Worm (Caenorhabditis elegans) whole organism, dauer: ENCODE results near the gene C29E4.13.

Experiments
- unc-62 ChIP-seq: sonication (generic microtip); optimal IDR thresholded peaks from 2 replicates; lab custom pipeline; 2017; ENCODE audit warnings: missing biosample characterization, missing genetic modification reagents, missing genetic modification characterization

The C29E4.13 gene

DNA sequence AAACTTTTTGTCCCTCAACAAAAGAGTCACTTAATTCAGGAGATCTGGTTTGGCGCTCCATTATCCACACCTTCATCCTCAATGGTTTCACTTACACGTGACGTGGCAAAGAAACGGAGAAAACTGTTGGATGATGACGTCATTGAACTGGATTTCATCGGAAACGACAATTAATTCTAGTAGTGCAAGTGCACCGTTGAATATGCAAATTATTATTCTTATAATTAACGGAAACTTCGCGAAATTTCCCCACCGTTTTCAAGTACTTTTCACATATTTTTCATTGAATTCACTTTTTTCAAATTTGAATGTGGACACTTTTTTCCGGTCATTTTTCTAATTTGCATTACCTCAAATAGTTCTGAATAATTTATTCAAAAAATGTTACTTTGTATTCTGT, 19.3 kb downstream of the C29E4.13 start, which contains the start of gene ZK688.1:
Gene ZK688.1 (plus strand): TSS at position 301 of the 400 bp plus-strand sequence.
- TF ChIP-seq unc-62 (GFP tag; lab: Kevin White, UChicago): no peak

DNA sequence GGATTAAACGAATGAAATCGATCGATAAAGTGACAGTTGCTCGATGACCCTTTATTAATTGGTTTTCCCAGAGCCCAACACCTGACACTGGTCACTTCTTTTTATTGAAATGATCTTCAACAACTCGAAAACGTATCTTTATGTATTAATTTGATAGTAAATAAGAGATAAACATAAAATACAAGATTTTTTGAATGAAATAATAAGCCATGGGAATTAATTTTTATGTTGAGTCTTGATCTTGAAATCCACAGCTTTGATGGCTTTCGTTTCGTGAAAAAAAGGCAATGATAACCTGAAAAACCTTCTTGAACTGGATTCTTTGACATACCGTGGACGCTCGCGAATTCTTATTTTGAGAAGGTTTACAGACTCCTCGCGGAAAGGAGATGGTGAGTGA, 21.0 kb downstream of the C29E4.13 start, which contains the start of gene pcp-5:
Gene pcp-5 (minus strand): TSS at position 101 of the 400 bp plus-strand sequence.
- TF ChIP-seq unc-62 (GFP tag; lab: Kevin White, UChicago): no peak

DNA sequence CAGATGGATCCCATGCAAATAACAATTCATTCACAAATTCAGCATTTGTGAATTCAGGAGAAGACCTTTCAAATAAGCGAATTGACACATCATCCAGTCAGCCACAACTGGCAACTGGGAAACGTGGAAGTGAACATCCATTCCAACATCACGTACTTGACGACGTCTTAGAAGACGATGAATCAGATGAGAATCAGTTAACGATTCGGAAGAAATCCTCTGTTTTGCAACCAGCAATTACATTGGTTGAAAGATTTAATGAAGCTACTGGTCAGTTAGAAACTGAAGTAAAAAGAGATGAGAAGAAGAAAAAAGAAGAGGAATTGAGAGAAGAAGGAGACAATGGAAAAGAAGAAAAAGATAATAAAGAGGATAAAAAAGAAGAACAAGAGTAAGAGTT, 25.1 kb downstream of the C29E4.13 start:
- TF ChIP-seq unc-62 (GFP tag; lab: Kevin White, UChicago): no peak

DNA sequence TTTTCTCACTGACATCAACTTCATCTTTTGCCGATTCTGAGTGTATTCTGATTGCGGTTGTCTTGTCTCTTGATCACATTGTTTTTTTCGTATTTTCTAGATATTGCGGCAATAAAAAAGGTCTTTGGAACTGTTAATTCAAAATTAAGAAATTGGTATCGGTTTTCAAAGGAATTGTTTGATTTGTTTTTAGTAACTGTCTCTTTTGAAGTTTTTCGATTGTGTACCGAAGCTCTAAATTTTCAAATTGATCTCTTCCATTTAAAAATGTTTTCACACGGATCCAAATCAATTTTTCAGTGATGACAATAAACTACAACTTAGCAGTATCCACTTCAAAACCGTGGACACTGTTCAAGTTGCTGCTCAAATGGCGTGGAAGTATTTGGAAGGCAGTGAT, 27.8 kb downstream of the C29E4.13 start, which contains the start of gene best-24:
Gene best-24 (plus strand): TSS at position 301 of the 400 bp plus-strand sequence.
- TF ChIP-seq unc-62 (GFP tag; lab: Kevin White, UChicago): no peak

DNA sequence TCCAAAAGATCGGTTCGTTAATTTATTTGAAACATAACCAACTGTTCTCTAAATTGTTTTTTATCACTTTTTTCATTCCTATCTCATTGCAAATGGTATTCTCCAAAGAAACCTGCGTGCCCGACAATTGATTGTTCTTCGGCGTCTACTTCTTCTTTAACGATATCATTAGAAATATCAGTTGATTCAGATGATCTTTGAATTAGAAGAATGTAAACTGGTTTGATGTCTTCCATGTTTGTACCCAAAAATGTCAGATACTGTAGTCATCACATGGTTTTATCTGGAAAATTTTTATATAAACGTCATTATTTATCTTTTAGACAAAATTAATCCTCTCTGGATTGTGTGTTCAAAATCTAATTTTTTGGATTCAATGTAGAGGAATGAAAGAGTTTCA, 30.8 kb downstream of the C29E4.13 start:
- TF ChIP-seq unc-62 (GFP tag; lab: Kevin White, UChicago): no peak

DNA sequence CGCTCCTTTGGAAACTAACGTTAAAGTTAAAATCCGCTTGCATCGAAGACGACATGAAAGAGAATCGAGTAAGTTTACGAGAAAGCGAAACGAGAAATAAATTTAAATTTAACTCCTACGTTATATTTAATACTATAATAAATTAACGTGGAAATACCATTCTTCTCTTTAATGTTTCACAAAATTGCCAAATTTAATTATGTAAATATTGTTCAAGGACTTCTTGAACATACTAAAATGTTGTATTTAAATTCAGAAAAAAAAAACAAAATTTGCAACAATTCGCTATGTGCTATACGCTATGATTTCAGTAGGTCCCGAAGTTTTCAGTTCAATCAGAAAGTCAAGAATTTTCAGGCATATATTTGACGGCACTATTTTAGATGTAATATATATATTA, 31.6 kb downstream of the C29E4.13 start, which contains the start of gene ZK688.10:
Gene ZK688.10 (minus strand): TSS at position 101 of the 400 bp plus-strand sequence.
- no peak for TF ChIP-seq unc-62 (GFP tag; lab: Kevin White, UChicago)

DNA sequence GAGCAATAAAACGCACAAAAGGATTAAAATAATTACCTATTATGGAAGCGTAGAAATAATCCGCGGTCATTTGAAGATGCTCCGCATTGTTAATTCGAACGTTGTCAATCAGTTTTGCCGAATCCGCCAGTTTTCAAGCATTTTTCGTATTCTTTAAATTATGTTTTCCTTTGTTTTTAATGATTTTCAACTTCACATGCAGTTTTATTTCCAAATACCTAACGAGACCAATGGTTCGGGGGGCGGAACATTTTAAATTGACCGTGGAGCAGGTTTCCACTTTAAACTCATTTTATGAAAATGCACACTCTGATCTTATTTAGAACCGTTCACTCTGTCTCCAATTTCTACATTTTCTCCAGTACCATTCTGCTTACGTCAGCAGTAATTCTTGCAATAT, 33.8 kb downstream of the C29E4.13 start, which contains the start of gene ZK688.4:
Gene ZK688.4 (plus strand): TSS at position 301 of the 400 bp plus-strand sequence.
- TF ChIP-seq unc-62 (GFP tag; lab: Kevin White, UChicago): no peak

DNA sequence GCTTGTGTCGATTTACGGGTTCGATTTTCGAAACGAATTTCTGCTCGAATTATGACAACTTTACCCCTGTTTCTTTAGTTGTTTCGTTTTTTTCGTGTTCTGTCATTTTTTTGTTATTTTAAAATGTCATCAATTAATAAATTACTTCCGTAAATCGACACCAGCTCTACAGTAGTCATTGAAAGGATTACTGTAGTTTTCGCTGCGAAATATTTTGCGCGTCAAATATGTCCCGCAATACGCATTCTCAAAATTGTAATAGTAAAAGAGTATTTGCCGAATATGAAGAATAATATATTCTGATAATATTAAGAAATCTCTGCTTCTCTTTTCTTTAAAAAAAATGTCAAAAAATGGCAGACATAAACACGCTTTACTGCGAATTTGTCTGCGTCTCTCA, 35.3 kb downstream of the C29E4.13 start:
- TF ChIP-seq unc-62 (GFP tag; lab: Kevin White, UChicago): no peak

DNA sequence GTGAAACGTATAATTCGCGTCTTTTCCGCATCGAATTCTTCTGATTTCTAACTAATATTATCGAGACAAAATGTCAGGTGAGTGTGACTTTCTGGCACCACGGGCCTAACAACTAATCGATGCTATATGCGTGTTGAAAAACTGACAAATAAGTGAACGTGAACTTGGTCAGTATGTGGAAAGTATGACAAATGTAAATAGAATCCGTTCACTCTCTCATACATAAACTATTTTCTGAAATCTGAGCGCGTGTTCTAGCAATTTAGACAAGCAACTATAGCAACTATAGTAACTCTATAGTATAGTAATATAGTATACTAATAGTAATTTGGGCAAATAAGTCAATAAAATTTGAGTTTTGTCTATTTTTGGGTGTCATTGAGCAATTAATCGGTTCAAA, 36.2 kb downstream of the C29E4.13 start:
- TF ChIP-seq unc-62 (GFP tag; lab: Kevin White, UChicago): no peak

DNA sequence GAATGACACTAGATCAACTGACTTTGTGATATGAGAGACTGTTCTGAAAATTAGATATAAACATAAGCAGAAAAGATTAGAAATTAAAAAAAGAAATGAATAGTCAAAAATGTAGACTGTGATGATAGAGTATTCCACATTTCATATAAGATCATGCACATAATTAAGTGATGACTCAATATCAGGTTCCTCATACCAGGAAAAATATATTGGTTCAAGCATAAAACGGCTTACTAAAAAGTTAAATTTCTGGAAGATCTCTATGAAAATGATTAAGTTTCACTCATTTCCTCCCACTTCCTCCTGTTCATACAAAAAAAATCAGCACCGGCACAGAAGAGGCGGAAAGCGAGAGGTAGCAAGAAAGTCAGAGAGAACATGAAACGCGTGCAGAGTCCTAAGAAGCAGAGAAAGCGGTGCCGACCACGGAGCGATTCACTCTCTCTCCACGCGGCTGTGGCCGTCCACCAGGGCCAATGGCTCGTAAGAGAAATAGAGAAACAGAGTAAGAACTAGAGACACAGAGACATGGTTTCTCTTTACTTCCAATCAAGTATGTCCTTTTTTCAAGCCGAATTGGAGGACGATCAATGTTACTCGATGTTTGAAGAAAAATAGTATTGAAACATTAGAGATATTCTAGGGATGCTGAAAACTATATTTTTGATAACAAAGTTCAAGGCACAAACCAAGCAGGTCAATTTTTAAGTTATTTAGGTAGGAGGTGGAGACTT, 36.8 kb downstream of the C29E4.13 start, which contains the start of the genes ZK688.5 and fahd-1:
Gene ZK688.5 (minus strand): TSS at position 51 of the 734 bp plus-strand sequence.
Gene fahd-1 (plus strand): TSS at position 684 of the 734 bp plus-strand sequence.
- no peak for TF ChIP-seq unc-62 (GFP tag; lab: Kevin White, UChicago)

DNA sequence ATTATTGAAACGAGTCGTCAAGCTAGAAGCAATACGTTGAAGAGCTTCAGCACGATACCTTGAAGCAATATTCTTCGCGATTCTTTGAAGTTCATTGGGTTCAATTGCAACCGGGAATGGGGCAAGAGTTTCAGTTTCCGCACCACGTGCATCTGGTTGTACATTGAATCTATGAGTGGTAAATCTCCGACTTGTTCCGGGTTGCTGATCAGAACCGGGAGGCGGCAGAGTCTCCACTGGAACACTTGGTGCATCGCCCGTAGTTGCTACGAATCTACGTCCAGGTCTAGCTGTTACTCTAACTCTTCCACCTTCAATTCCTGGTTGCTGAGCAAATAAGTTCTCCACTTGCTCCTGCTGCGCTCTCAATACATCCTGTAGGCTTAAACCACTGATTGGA, 39.5 kb downstream of the C29E4.13 start:
- no peak for TF ChIP-seq unc-62 (GFP tag; lab: Kevin White, UChicago)

DNA sequence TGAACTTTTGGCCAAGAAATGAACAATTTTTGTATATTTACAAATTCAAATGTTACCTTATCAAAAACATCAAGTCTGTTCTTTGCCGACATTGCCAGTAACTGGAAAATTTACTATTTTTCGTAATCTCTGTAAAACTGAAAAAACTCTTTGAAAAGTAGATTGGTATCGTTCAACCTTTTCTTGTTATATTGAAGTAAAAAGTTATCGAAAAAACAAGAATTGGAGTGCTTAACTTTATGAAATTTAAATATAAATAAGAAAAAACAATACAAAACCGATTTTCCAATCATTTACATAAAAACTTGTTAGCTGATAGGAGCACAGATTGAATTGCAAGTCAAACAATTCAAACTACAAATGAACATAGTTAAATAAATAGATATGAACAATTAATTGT, 43.7 kb downstream of the C29E4.13 start, which contains the start of gene ZK688.11:
Gene ZK688.11 (minus strand): TSS at position 101 of the 400 bp plus-strand sequence.
- TF ChIP-seq unc-62 (GFP tag; lab: Kevin White, UChicago): no peak

DNA sequence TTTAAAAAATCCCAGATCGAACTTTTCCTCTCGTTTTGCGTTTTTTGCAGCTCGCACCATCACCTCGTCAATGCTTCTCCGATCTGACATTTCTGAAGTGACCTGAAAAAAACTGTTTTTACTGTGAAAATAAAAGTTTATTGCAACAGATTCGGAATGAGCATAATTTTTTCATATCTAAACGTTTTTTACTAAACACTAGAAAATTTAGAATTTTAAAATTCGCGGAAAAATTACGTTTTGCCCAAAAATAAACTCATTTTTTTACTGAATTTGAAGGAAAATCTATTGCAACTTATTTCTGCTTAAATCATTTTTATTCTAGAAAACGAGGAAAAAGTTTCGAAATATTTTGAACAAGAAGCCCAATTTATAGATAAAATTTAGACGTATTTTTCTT, 45.6 kb downstream of the C29E4.13 start, which contains the start of gene ZK688.9:
Gene ZK688.9 (minus strand): TSS at position 101 of the 400 bp plus-strand sequence.
- no peak for TF ChIP-seq unc-62 (GFP tag; lab: Kevin White, UChicago)

DNA sequence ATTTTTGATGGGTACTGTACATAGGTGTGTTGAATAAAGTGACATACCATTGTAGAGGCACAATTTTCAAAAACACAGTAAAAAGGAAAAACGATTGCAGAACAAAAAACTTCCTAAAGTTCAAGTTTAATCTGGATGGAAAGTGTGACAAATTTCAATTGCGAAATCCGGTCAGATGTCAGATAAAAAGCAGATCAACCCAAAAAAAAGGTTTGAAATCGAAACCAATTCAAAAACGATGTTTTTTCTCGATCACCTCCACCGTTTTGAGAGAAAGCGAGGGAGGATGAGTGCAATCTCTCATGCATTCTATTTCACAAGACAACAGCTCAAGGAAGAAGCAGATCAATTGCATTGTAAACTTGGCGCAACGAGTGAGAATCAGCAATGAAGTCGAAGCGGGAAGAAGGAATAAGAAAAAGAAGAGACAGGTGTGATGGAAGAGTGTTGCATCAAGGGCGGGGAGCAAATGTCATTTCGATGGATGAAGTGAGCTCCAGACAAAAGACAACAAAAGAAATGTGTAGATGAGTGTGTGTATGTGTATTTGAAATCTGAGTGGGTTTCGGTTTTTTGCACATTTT, 48.3 kb downstream of the C29E4.13 start:
- TF ChIP-seq unc-62 (GFP tag; lab: Kevin White, UChicago): no peak

DNA sequence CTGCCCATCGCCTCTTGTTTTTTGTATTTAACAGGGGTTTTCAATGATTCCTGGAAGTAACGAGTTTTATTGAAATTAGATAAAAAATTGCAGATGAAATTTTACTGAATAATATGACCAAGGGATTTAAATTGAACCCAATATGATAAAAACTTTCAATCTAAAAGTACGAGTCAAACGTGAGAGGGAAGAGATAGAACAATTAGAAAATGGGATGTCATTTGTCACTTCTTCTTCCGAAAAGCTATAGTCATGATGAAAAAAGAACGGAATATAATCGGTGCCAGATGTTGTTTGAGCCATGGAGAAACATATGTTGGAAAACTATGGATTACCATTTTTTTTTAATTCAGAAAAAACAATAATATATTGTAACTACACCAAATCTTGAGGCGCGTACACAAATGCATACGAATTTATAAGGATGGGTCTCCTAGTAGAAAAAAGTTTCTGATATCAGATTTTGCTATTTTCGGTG, 49.6 kb downstream of the C29E4.13 start, which contains the start of gene sup-18:
Gene sup-18 (minus strand): TSS at position 51 of the 478 bp plus-strand sequence.
- TF ChIP-seq unc-62 (GFP tag; lab: Kevin White, UChicago): no peak

DNA sequence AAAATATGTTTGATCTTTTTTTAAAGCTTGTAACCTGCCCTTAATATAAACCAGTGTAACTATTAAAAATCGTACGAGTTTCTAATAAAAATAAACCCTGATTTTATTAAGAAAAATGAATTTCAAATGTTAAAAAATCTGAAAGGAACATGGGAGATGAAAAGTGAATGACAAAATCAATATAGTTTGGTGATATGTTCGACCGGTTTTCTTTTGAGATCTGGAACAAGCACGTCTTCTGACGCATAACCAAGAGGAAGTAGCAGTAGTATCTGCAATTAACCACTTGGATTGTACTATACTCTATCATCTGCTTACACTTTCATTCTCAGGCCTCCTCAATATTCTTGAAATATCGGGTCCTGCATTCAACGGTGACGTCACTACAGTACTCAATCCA, 51.4 kb downstream of the C29E4.13 start:
- TF ChIP-seq unc-62 (GFP tag; lab: Kevin White, UChicago): no peak
